Fruit fly (Drosophila melanogaster) whole organism, adult: ENCODE data around the gene CG31174.

Experiments used
- CG7101 ChIP-seq: fragments of 200-800 bp; sonication (Bioruptor generic); optimal IDR thresholded peaks from 2 replicates; lab custom pipeline; 2018; ENCODE audit warnings: missing biosample characterization, mild to moderate bottlenecking, missing genetic modification characterization, moderate library complexity
- Hr96 ChIP-seq: fragments of 200-800 bp; sonication (Bioruptor generic); optimal IDR thresholded peaks from 2 replicates; lab custom pipeline; 2016; ENCODE audit warnings: missing biosample characterization, missing genetic modification characterization
- Mnt ChIP-seq: fragments of 200-800 bp; sonication (Bioruptor generic); optimal IDR thresholded peaks from 2 replicates; lab custom pipeline; 2016; ENCODE audit warnings: missing biosample characterization, mild to moderate bottlenecking, missing genetic modification characterization
- kay ChIP-seq: fragments of 200-800 bp; sonication (Bioruptor generic); peaks from one replicate; lab custom pipeline; 2016; ENCODE audit warnings: missing biosample characterization, missing genetic modification characterization, borderline replicate concordance
- tj ChIP-seq: fragments of 200-800 bp; sonication (Bioruptor generic); optimal IDR thresholded peaks from 3 replicates; lab custom pipeline; 2017; ENCODE audit warnings: missing biosample characterization, mild to moderate bottlenecking, missing genetic modification characterization, moderate library complexity
- toe ChIP-seq: fragments of 200-800 bp; sonication (Bioruptor generic); optimal IDR thresholded peaks from 2 replicates; lab custom pipeline; 2016; ENCODE audit warnings: missing biosample characterization, missing genetic modification characterization

DNA sequence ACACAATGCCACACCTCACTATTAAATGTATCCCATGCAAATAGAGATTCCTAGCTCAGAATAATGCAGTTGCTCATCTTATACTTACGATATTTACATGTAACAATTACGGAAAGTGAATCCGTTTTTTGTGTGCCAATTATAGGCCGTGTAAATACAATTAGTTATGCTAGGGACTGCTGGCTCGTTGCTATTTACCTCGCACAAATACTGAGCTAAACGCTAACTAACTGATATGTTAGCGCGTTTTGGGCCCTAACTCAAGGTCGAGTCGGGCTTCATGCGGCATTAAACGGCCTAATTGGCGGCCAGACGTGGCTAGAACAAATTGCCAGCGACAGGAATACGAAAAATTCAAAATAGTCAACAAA lies 12.5 kb downstream of the CG31174 start:
- TF ChIP-seq CG7101 (tag; lab: Kevin White, UChicago) (no peak), tj (no peak), toe (no peak), kay (GFP tag; lab: Kevin White, UChicago) (no peak), Hr96 (GFP tag; lab: Kevin White, UChicago) (no peak), Mnt (GFP tag; lab: Kevin White, UChicago) (no peak)
